Worm (Caenorhabditis elegans) whole organism, L1 larva: ENCODE data around the gene rab-39.

ENCODE experiments used
- C04F5.9 ChIP-seq: sonication (generic microtip); optimal IDR thresholded peaks from 2 replicates; lab custom pipeline; 2016; ENCODE audit warnings: missing genetic modification characterization, missing compliant biosample characterization
- C34B4.2 ChIP-seq: sonication (generic microtip); optimal IDR thresholded peaks from 2 replicates; lab custom pipeline; 2017; ENCODE audit warnings: mild to moderate bottlenecking, missing genetic modification characterization, missing compliant biosample characterization
- F16B12.6 ChIP-seq: fragments of 150-350 bp; optimal IDR thresholded peaks from 2 replicates; lab custom pipeline; 2014; ENCODE audit warnings: missing biosample characterization, missing genetic modification characterization
- aha-1 ChIP-seq: fragments of 150-350 bp; optimal IDR thresholded peaks from 2 replicates; lab custom pipeline; 2014; ENCODE audit warnings: missing biosample characterization, missing genetic modification characterization
- ama-1 ChIP-seq: fragments of 150-350 bp; optimal IDR thresholded peaks from 2 replicates; lab custom pipeline; 2014
- ceh-63 ChIP-seq: fragments of 200-800 bp; sonication (Bioruptor generic); optimal IDR thresholded peaks from 2 replicates; lab custom pipeline; 2018; ENCODE audit warnings: mild to moderate bottlenecking, missing genetic modification characterization, missing compliant biosample characterization
- ceh-82 ChIP-seq, 3 experiments: fragments of 150-350 bp in 1 of 3; sonication (generic microtip) in 2 of 3; optimal IDR thresholded peaks; 2 replicates each; lab custom pipeline; 2014 to 2017; ENCODE audit warnings: missing biosample characterization in 3 of 3, missing genetic modification characterization in 3 of 3
- ces-1 ChIP-seq: fragments of 150-350 bp; optimal IDR thresholded peaks from 2 replicates; lab custom pipeline; 2014; ENCODE audit warnings: missing biosample characterization, missing genetic modification reagents, missing genetic modification characterization
- dsc-1 ChIP-seq: sonication (generic microtip); optimal IDR thresholded peaks from 2 replicates; lab custom pipeline; 2016; ENCODE audit warnings: mild to moderate bottlenecking, missing genetic modification characterization, missing compliant biosample characterization
- efl-1 ChIP-seq, 4 experiments: fragments of 150-350 bp; optimal IDR thresholded peaks in 3 of 4; peaks in 1 of 4; 1 replicate in 1 of 4; 2 replicates in 3 of 4; lab custom pipeline; 2014; ENCODE audit warnings: missing biosample characterization in 2 of 4, missing genetic modification characterization in 2 of 4, missing genetic modification reagents in 2 of 4
- egl-13 ChIP-seq: sonication (generic microtip); optimal IDR thresholded peaks from 2 replicates; lab custom pipeline; 2016; ENCODE audit warnings: missing genotype, missing genetic modification reagents, missing genetic modification characterization, missing compliant biosample characterization
- egl-27 ChIP-seq, 2 experiments: fragments of 150-350 bp in 1 of 2; sonication (generic microtip); optimal IDR thresholded peaks; 3 replicates each; lab custom pipeline; 2017 to 2018; ENCODE audit warnings: missing biosample characterization in 2 of 2, missing genetic modification characterization in 2 of 2, missing genetic modification reagents in 2 of 2
- elt-3 ChIP-seq, 6 experiments: fragments of 150-350 bp in 1 of 6; sonication (generic microtip); optimal IDR thresholded peaks; 2 replicates each; lab custom pipeline; 2017 to 2018; ENCODE audit warnings: missing biosample characterization in 6 of 6, missing genetic modification characterization in 6 of 6, inconsistent platforms in 1 of 6
- ets-5 ChIP-seq: fragments of 200-800 bp; sonication (Bioruptor generic); IDR thresholded peaks from 2 replicates; pipeline ENCODE4 v1.3.6; 2022; ENCODE audit warnings: missing genetic modification characterization, missing compliant biosample characterization
- fkh-10 ChIP-seq: sonication (generic microtip); optimal IDR thresholded peaks from 2 replicates; lab custom pipeline; 2017; ENCODE audit warnings: missing biosample characterization, missing genetic modification reagents, missing genetic modification characterization
- fkh-4 ChIP-seq: sonication (generic microtip); optimal IDR thresholded peaks from 2 replicates; lab custom pipeline; 2016; ENCODE audit warnings: missing compliant biosample characterization, missing genetic modification characterization, borderline replicate concordance
- hlh-17 ChIP-seq: fragments of 200-800 bp; sonication (Bioruptor generic); optimal IDR thresholded peaks from 2 replicates; lab custom pipeline; 2018; ENCODE audit warnings: missing genetic modification characterization, mild to moderate bottlenecking, missing compliant biosample characterization, moderate library complexity, borderline replicate concordance
- hlh-4 ChIP-seq: sonication (generic microtip); optimal IDR thresholded peaks from 2 replicates; lab custom pipeline; 2016; ENCODE audit warnings: mild to moderate bottlenecking, missing genetic modification characterization, missing compliant biosample characterization
- hpl-2 ChIP-seq: fragments of 150-350 bp; optimal IDR thresholded peaks from 2 replicates; lab custom pipeline; 2014; ENCODE audit warnings: missing biosample characterization, missing genetic modification reagents, missing genetic modification characterization
- irx-1 ChIP-seq: sonication (generic microtip); optimal IDR thresholded peaks from 2 replicates; lab custom pipeline; 2016; ENCODE audit warnings: missing genetic modification characterization, missing compliant biosample characterization
- isw-1 ChIP-seq: fragments of 200-800 bp; sonication (Bioruptor generic); IDR thresholded peaks from 2 replicates; pipeline ENCODE4 v1.3.6; 2022; ENCODE audit warnings: missing genetic modification characterization, missing compliant biosample characterization
- lin-13 ChIP-seq: fragments of 150-350 bp; optimal IDR thresholded peaks from 2 replicates; lab custom pipeline; 2014; ENCODE audit warnings: missing biosample characterization, missing genetic modification reagents, missing genetic modification characterization
- lin-14 ChIP-seq: fragments of 200-800 bp; sonication (Bioruptor generic); optimal IDR thresholded peaks from 2 replicates; lab custom pipeline; 2018; ENCODE audit warnings: mild to moderate bottlenecking, missing genetic modification characterization, moderate library complexity, missing compliant biosample characterization
- lin-15B ChIP-seq: fragments of 150-350 bp; sonication (generic microtip); optimal IDR thresholded peaks from 3 replicates; lab custom pipeline; 2014; ENCODE audit warnings: missing biosample characterization, missing genetic modification characterization
- lin-35 ChIP-seq, 2 experiments: fragments of 150-350 bp; optimal IDR thresholded peaks; 2 replicates each; lab custom pipeline; 2014; ENCODE audit warnings: missing biosample characterization in 2 of 2, missing genetic modification characterization in 2 of 2, missing genetic modification reagents in 2 of 2
- lin-39 ChIP-seq: fragments of 150-350 bp; optimal IDR thresholded peaks from 2 replicates; lab custom pipeline; 2014; ENCODE audit warnings: missing biosample characterization, missing genetic modification reagents, missing genetic modification characterization
- lir-3 ChIP-seq: sonication (generic microtip); optimal IDR thresholded peaks from 2 replicates; lab custom pipeline; 2016; ENCODE audit warnings: mild to moderate bottlenecking, missing genetic modification characterization, moderate library complexity, missing compliant biosample characterization; ENCODE audit not compliant: poor library complexity
- mdl-1 ChIP-seq, 2 experiments: fragments of 150-350 bp; optimal IDR thresholded peaks; 2 replicates each; lab custom pipeline; 2014 to 2017; ENCODE audit warnings: missing biosample characterization in 2 of 2, missing genetic modification characterization in 2 of 2, inconsistent platforms in 1 of 2
- nhr-12 ChIP-seq: sonication (generic microtip); optimal IDR thresholded peaks from 2 replicates; lab custom pipeline; 2017; ENCODE audit warnings: missing biosample characterization, missing genetic modification characterization
- nhr-19 ChIP-seq: fragments of 200-800 bp; sonication (Bioruptor generic); conservative IDR thresholded peaks from 2 replicates; pipeline ENCODE4 v1.3.6; 2022; ENCODE audit warnings: missing genetic modification characterization, missing compliant biosample characterization
- nhr-20 ChIP-seq: sonication (generic microtip); optimal IDR thresholded peaks from 2 replicates; lab custom pipeline; 2016; ENCODE audit warnings: mild to moderate bottlenecking, missing genetic modification characterization, missing compliant biosample characterization
- nhr-47 ChIP-seq: sonication (generic microtip); optimal IDR thresholded peaks from 2 replicates; lab custom pipeline; 2016; ENCODE audit warnings: mild to moderate bottlenecking, missing genetic modification characterization, moderate library complexity, missing compliant biosample characterization
- nhr-71 ChIP-seq: sonication (generic microtip); optimal IDR thresholded peaks from 2 replicates; lab custom pipeline; 2016; ENCODE audit warnings: mild to moderate bottlenecking, missing genetic modification characterization, moderate library complexity, missing compliant biosample characterization
- nhr-77 ChIP-seq: fragments of 150-350 bp; optimal IDR thresholded peaks from 2 replicates; lab custom pipeline; 2014; ENCODE audit warnings: missing biosample characterization, missing genetic modification characterization
- nhr-85 ChIP-seq: sonication (generic microtip); peaks from one replicate; lab custom pipeline; 2016; ENCODE audit warnings: missing genetic modification characterization, inconsistent platforms, missing compliant biosample characterization
- pag-3 ChIP-seq: sonication (generic microtip); optimal IDR thresholded peaks from 2 replicates; lab custom pipeline; 2017; ENCODE audit warnings: missing genetic modification characterization, mild to moderate bottlenecking, missing compliant biosample characterization, antibody characterized with exemption, borderline replicate concordance; ENCODE audit not compliant: insufficient read depth
- pax-3 ChIP-seq: fragments of 200-800 bp; sonication (Bioruptor generic); optimal IDR thresholded peaks from 2 replicates; lab custom pipeline; 2018; ENCODE audit warnings: mild to moderate bottlenecking, missing genetic modification characterization, moderate library complexity, missing compliant biosample characterization
- pqm-1 ChIP-seq: sonication (generic microtip); optimal IDR thresholded peaks from 3 replicates; lab custom pipeline; 2017; ENCODE audit warnings: missing biosample characterization, missing genetic modification characterization
- rnt-1 ChIP-seq: sonication (generic microtip); optimal IDR thresholded peaks from 2 replicates; lab custom pipeline; 2016; ENCODE audit warnings: mild to moderate bottlenecking, missing genetic modification characterization, moderate library complexity, missing compliant biosample characterization
- skn-1 ChIP-seq: fragments of 150-350 bp; optimal IDR thresholded peaks from 2 replicates; lab custom pipeline; 2014; ENCODE audit warnings: missing biosample characterization, missing genetic modification characterization
- snpc-4 ChIP-seq: fragments of 150-350 bp; optimal IDR thresholded peaks from 2 replicates; lab custom pipeline; 2014; ENCODE audit warnings: missing biosample characterization, missing genetic modification characterization
- snu-23 ChIP-seq: sonication (generic microtip); optimal IDR thresholded peaks from 2 replicates; lab custom pipeline; 2016; ENCODE audit warnings: missing genetic modification characterization, missing compliant biosample characterization
- sptf-1 ChIP-seq: fragments of 150-350 bp; optimal IDR thresholded peaks from 2 replicates; lab custom pipeline; 2014; ENCODE audit warnings: missing biosample characterization, missing genetic modification characterization
- sup-37 ChIP-seq: fragments of 200-800 bp; sonication (Bioruptor generic); optimal IDR thresholded peaks from 2 replicates; lab custom pipeline; 2018; ENCODE audit warnings: mild to moderate bottlenecking, missing genetic modification characterization, missing compliant biosample characterization
- tbx-2 ChIP-seq: sonication (generic microtip); optimal IDR thresholded peaks from 2 replicates; lab custom pipeline; 2016; ENCODE audit warnings: missing genetic modification characterization, missing compliant biosample characterization
- unc-130 ChIP-seq: fragments of 150-350 bp; optimal IDR thresholded peaks from 2 replicates; lab custom pipeline; 2017; ENCODE audit warnings: missing biosample characterization, missing genetic modification characterization, inconsistent platforms
- unc-30 ChIP-seq: sonication (generic microtip); optimal IDR thresholded peaks from 2 replicates; lab custom pipeline; 2017; ENCODE audit warnings: missing biosample characterization, missing genetic modification characterization
- unc-62 ChIP-seq: fragments of 150-350 bp; optimal IDR thresholded peaks from 2 replicates; lab custom pipeline; 2014; ENCODE audit warnings: missing biosample characterization, missing genetic modification reagents, missing genetic modification characterization
- xbp-1 ChIP-seq: sonication (generic microtip); optimal IDR thresholded peaks from 2 replicates; lab custom pipeline; 2016; ENCODE audit warnings: missing genetic modification characterization, missing compliant biosample characterization
- zag-1 ChIP-seq: fragments of 150-350 bp; optimal IDR thresholded peaks from 2 replicates; lab custom pipeline; 2014; ENCODE audit warnings: missing biosample characterization, missing genetic modification characterization
- zip-4 ChIP-seq: fragments of 200-800 bp; sonication (Bioruptor generic); optimal IDR thresholded peaks from 2 replicates; lab custom pipeline; 2018; ENCODE audit warnings: mild to moderate bottlenecking, missing genetic modification characterization, moderate library complexity, missing compliant biosample characterization
- ztf-11 ChIP-seq, 2 experiments: sonication (generic microtip); optimal IDR thresholded peaks; 2 replicates each; lab custom pipeline; 2016 to 2017; ENCODE audit warnings: missing genetic modification characterization in 2 of 2, missing biosample characterization in 1 of 2, missing compliant biosample characterization in 1 of 2

rab-39 gene

DNA sequence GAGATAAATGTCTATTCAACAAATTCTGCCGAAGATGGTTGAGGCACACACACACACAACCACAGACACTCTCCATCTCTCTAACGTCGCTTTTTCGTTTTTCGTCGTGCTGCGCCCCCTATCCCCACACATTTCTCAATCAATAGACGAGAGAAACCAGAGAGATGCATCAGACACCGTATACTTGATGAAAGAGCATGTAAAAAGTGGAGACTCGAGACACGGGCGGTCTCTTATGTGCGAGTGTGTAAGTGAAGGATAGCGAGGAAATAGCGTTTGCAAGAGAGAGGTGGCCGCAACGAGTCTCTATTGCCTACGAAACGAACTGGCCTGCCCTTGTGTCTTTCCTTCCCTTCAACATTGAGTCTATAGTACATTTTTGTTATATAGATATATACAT lies 39.9 kb downstream of the rab-39 start (continued):
- peak in 1 of 2 experiments; percentile 90 for TF ChIP-seq mdl-1 (tag; optimal IDR thresholded peaks at IDR 0.05; lab: Kevin White, UChicago)
- TF ChIP-seq unc-30 (tag; lab: Kevin White, UChicago), result no peak
- TF ChIP-seq lin-39 (tag; lab: Kevin White, UChicago), result no peak
- TF ChIP-seq aha-1, result peak; percentile 9
- no peak for TF ChIP-seq nhr-12
- TF ChIP-seq lin-15B (tag; lab: Kevin White, UChicago), result no peak
- peak; percentile 92 for TF ChIP-seq nhr-47 (tag; lab: Kevin White, UChicago)
- no peak for TF ChIP-seq ets-5 (GFP tag; lab: Robert Waterston, UW)
- TF ChIP-seq hlh-17, result no peak
- no peak for TF ChIP-seq ceh-63 (GFP tag; lab: Kevin White, UChicago)
- TF ChIP-seq irx-1 (tag; lab: Kevin White, UChicago), result peak; percentile 71
- peak in 1 of 2 experiments; percentile 73 for TF ChIP-seq ztf-11 (tag; optimal IDR thresholded peaks at IDR 0.05; lab: Kevin White, UChicago)
- peak in 4 of 6 experiments; percentile 48 to 78 (median 58) for TF ChIP-seq elt-3 (tag; optimal IDR thresholded peaks at IDR 0.05; lab: Kevin White, UChicago)
- TF ChIP-seq lir-3 (tag; lab: Kevin White, UChicago), result peak; percentile 77
- peak; percentile 38 for TF ChIP-seq zag-1 (tag; lab: Kevin White, UChicago)
- no peak for TF ChIP-seq sptf-1
- peak; percentile 88 for TF ChIP-seq xbp-1
- no peak for TF ChIP-seq ces-1 (GFP tag; lab: Kevin White, UChicago)
- TF ChIP-seq nhr-85 (tag; lab: Kevin White, UChicago), result peak; percentile 96
- TF ChIP-seq pqm-1, result no peak
- peak; percentile 60 to 92 (median 75) for TF ChIP-seq ceh-82 (tag; optimal IDR thresholded peaks at IDR 0.05; lab: Kevin White, UChicago)
- TF ChIP-seq sup-37, result peak; percentile 62
- peak; percentile 94 for TF ChIP-seq nhr-77
- TF ChIP-seq C04F5.9 (tag; lab: Kevin White, UChicago), result peak; percentile 44
- TF ChIP-seq rnt-1, result peak; percentile 89
- TF ChIP-seq fkh-4 (tag; lab: Kevin White, UChicago), result no peak
- TF ChIP-seq lin-35 (GFP tag; optimal IDR thresholded peaks at IDR 0.05; lab: Kevin White, UChicago), result peak; percentile 83 to 87
- TF ChIP-seq lin-14, result peak; percentile 99
- TF ChIP-seq egl-13 (tag; lab: Kevin White, UChicago), result peak; percentile 46
- TF ChIP-seq hlh-4 (tag; lab: Kevin White, UChicago), result no peak
- peak; percentile 87 for TF ChIP-seq nhr-19 (GFP tag; lab: Robert Waterston, UW)
- TF ChIP-seq egl-27 (tag; optimal IDR thresholded peaks at IDR 0.05; lab: Kevin White, UChicago), result peak; percentile 50 to 59
- TF ChIP-seq snu-23 (GFP tag; lab: Kevin White, UChicago), result peak; percentile 98
- TF ChIP-seq pag-3 (tag; lab: Kevin White, UChicago), result peak; percentile 18
- peak; percentile 85 for TF ChIP-seq lin-13 (GFP tag; lab: Kevin White, UChicago)
- peak; percentile 76 for TF ChIP-seq ama-1 (lab: Kevin White, UChicago)
- peak; percentile 97 for TF ChIP-seq nhr-71 (tag; lab: Kevin White, UChicago)
- TF ChIP-seq tbx-2, result peak; percentile 94
- peak; percentile 72 for TF ChIP-seq dsc-1 (tag; lab: Kevin White, UChicago)
- peak; percentile 31 for TF ChIP-seq pax-3
- TF ChIP-seq snpc-4 (tag; lab: Kevin White, UChicago), result peak; percentile 51
- TF ChIP-seq hpl-2, result peak; percentile 61
- peak; percentile 72 for TF ChIP-seq skn-1
- TF ChIP-seq fkh-10 (GFP tag; lab: Kevin White, UChicago), result peak; percentile 81
- TF ChIP-seq unc-62 (GFP tag; lab: Kevin White, UChicago), result peak; percentile 26
- TF ChIP-seq efl-1 (optimal IDR thresholded peaks at IDR 0.05; lab: Kevin White, UChicago), result peak; percentile 80 to 88
- peak; percentile 52 to 88 for TF ChIP-seq efl-1 (GFP tag; optimal IDR thresholded peaks at IDR 0.05 in 1 of 2; lab: Kevin White, UChicago)
- TF ChIP-seq C34B4.2 (tag; lab: Kevin White, UChicago), result peak; percentile 97
- TF ChIP-seq F16B12.6 (tag; lab: Kevin White, UChicago), result no peak
- peak; percentile 62 for TF ChIP-seq isw-1 (GFP tag; lab: Robert Waterston, UW)
- TF ChIP-seq nhr-20, result peak; percentile 98
- TF ChIP-seq unc-130 (tag; lab: Kevin White, UChicago), result peak; percentile 66
- TF ChIP-seq zip-4, result peak; percentile 45
